Fruit fly (Drosophila melanogaster): ENCODE data around the gene CG2865.

dm6 chrX:2291023-2291422 is 2.2 kb downstream of the CG2865 start:
- TF ChIP-seq Dll (optimal IDR thresholded peaks at IDR 0.05): no peak
- TF ChIP-seq psq (optimal IDR thresholded peaks at IDR 0.05): no peak
